Fruit fly (Drosophila melanogaster) S2 (cell line): ENCODE measurements around the gene ast.

ENCODE experiments used
- CG8478 ChIP-seq: fragments of >200 bp; optimal IDR thresholded peaks from 2 replicates; lab custom pipeline; 2018
- CTCF ChIP-seq, 2 experiments: fragments of >200 bp; optimal IDR thresholded peaks; 2 replicates each; lab custom pipeline; 2018

ast gene

dm6 chr2L:1068004-1068403 lies 9.7 kb upstream of the ast start:
- TF ChIP-seq CG8478 (lab: Kevin White, UChicago) (no peak), CTCF (optimal IDR thresholded peaks at IDR 0.05; lab: Kevin White, UChicago) (no peak)

dm6 chr2L:1068517-1069107 lies 9.1 kb upstream of the ast start:
- TF ChIP-seq CG8478 (lab: Kevin White, UChicago) (no peak), CTCF (optimal IDR thresholded peaks at IDR 0.05; lab: Kevin White, UChicago) (no peak)

dm6 chr2L:1069475-1069874 lies 8.3 kb upstream of the ast start:
- TF ChIP-seq CTCF (optimal IDR thresholded peaks at IDR 0.05; lab: Kevin White, UChicago) = no peak
- no peak for TF ChIP-seq CG8478 (lab: Kevin White, UChicago)

- no peak for TF ChIP-seq CTCF (optimal IDR thresholded peaks at IDR 0.05; lab: Kevin White, UChicago)
These were observed 7.4 kb upstream of the ast start for dm6 chr2L:1070332-1070731.

- no peak for TF ChIP-seq CTCF (optimal IDR thresholded peaks at IDR 0.05; lab: Kevin White, UChicago)
- TF ChIP-seq CG8478 (lab: Kevin White, UChicago) = no peak
These were observed 6.8 kb upstream of the ast start for dm6 chr2L:1070941-1071340.

- no peak for TF ChIP-seq CTCF (optimal IDR thresholded peaks at IDR 0.05; lab: Kevin White, UChicago)
- TF ChIP-seq CG8478 (lab: Kevin White, UChicago) = no peak
These were observed 5.6 kb upstream of the ast start for dm6 chr2L:1072184-1072583.

- no peak for TF ChIP-seq CG8478 (lab: Kevin White, UChicago)
- TF ChIP-seq CTCF (optimal IDR thresholded peaks at IDR 0.05; lab: Kevin White, UChicago) = no peak
These were observed 4.2 kb upstream of the ast start for dm6 chr2L:1073530-1073929.

- TF ChIP-seq CG8478 (lab: Kevin White, UChicago) = no peak
- TF ChIP-seq CTCF (optimal IDR thresholded peaks at IDR 0.05; lab: Kevin White, UChicago) = no peak
These were observed 3.4 kb upstream of the ast start for dm6 chr2L:1074180-1074864.

- TF ChIP-seq CG8478 (lab: Kevin White, UChicago) = no peak
- no peak for TF ChIP-seq CTCF (optimal IDR thresholded peaks at IDR 0.05; lab: Kevin White, UChicago)
These were observed 2.0 kb upstream of the ast start for dm6 chr2L:1075753-1076152.

dm6 chr2L:1077053-1077452 lies 695 bp upstream of the ast start:
- TF ChIP-seq CG8478 (lab: Kevin White, UChicago) = no peak
- no peak for TF ChIP-seq CTCF (optimal IDR thresholded peaks at IDR 0.05; lab: Kevin White, UChicago)

dm6 chr2L:1080802-1081464 lies 3.2 kb downstream of the ast start, which contains the start of gene Atg4a:
Atg4a (plus strand) TSS chr2L:1080911.
- no peak for TF ChIP-seq CG8478 (lab: Kevin White, UChicago)
- no peak for TF ChIP-seq CTCF (optimal IDR thresholded peaks at IDR 0.05; lab: Kevin White, UChicago)

- no peak for TF ChIP-seq CG8478 (lab: Kevin White, UChicago)
- TF ChIP-seq CTCF (optimal IDR thresholded peaks at IDR 0.05; lab: Kevin White, UChicago) = no peak
These were observed 4.9 kb downstream of the ast start for dm6 chr2L:1082668-1083067.

- TF ChIP-seq CTCF (optimal IDR thresholded peaks at IDR 0.05; lab: Kevin White, UChicago) (no peak), CG8478 (lab: Kevin White, UChicago) (no peak)
These were observed 8.7 kb downstream of the ast start for dm6 chr2L:1086312-1086906.

- TF ChIP-seq CTCF (optimal IDR thresholded peaks at IDR 0.05; lab: Kevin White, UChicago) (no peak), CG8478 (lab: Kevin White, UChicago) (no peak)
These were observed 13.9 kb downstream of the ast start for dm6 chr2L:1091675-1092074.

dm6 chr2L:1094724-1095123 lies 17.0 kb downstream of the ast start:
- TF ChIP-seq CTCF (optimal IDR thresholded peaks at IDR 0.05; lab: Kevin White, UChicago) = no peak
- no peak for TF ChIP-seq CG8478 (lab: Kevin White, UChicago)
